Worm (Caenorhabditis elegans) whole organism, late embryonic: ENCODE results near the gene fat-6.
A peak's percentile ranks its signal among the peaks of the same experiment; 100 is the strongest.

ENCODE experiments used
- K09A11.1 ChIP-seq: sonication (generic microtip); optimal IDR thresholded peaks from 2 replicates; lab custom pipeline; 2017; ENCODE audit warnings: antibody characterized with exemption, mild to moderate bottlenecking, missing genetic modification characterization, missing compliant biosample characterization; ENCODE audit not compliant: insufficient read depth
- ceh-18 ChIP-seq: sonication (generic microtip); optimal IDR thresholded peaks from 2 replicates; lab custom pipeline; 2016; ENCODE audit warnings: missing genetic modification characterization, missing compliant biosample characterization
- ceh-30 ChIP-seq: fragments of 150-350 bp; optimal IDR thresholded peaks from 2 replicates; lab custom pipeline; 2014; ENCODE audit warnings: missing biosample characterization, missing genetic modification characterization
- ceh-45 ChIP-seq: fragments of 200-800 bp; sonication (Bioruptor generic); IDR thresholded peaks from 2 replicates; pipeline ENCODE4 v1.3.6; 2022; ENCODE audit warnings: missing genetic modification reagents, missing genetic modification characterization, missing compliant biosample characterization
- ceh-9 ChIP-seq: sonication (generic microtip); optimal IDR thresholded peaks from 2 replicates; lab custom pipeline; 2016; ENCODE audit warnings: mild to moderate bottlenecking, missing genetic modification characterization, inconsistent platforms, missing compliant biosample characterization
- elt-2 ChIP-seq: sonication (generic microtip); optimal IDR thresholded peaks from 2 replicates; lab custom pipeline; 2016; ENCODE audit warnings: missing genetic modification reagents, missing genetic modification characterization, missing compliant biosample characterization
- fkh-10 ChIP-seq: fragments of 150-350 bp; optimal IDR thresholded peaks from 2 replicates; lab custom pipeline; 2014; ENCODE audit warnings: missing biosample characterization, missing genetic modification reagents, missing genetic modification characterization
- fkh-6 ChIP-seq: sonication (generic microtip); optimal IDR thresholded peaks from 2 replicates; lab custom pipeline; 2016; ENCODE audit warnings: missing genetic modification characterization, missing compliant biosample characterization
- hlh-30 ChIP-seq: sonication (generic microtip); optimal IDR thresholded peaks from 2 replicates; lab custom pipeline; 2017; ENCODE audit warnings: antibody characterized with exemption, missing genetic modification characterization, missing compliant biosample characterization; ENCODE audit not compliant: insufficient read depth
- lim-6 ChIP-seq: sonication (generic microtip); optimal IDR thresholded peaks from 2 replicates; lab custom pipeline; 2016; ENCODE audit warnings: missing genetic modification characterization, missing compliant biosample characterization
- nfya-1 ChIP-seq: sonication (generic microtip); optimal IDR thresholded peaks from 2 replicates; lab custom pipeline; 2017; ENCODE audit warnings: missing genetic modification characterization, mild to moderate bottlenecking, missing compliant biosample characterization, antibody characterized with exemption, moderate library complexity
- npax-4 ChIP-seq: sonication (generic microtip); optimal IDR thresholded peaks from 2 replicates; lab custom pipeline; 2016; ENCODE audit warnings: missing genetic modification characterization, missing compliant biosample characterization
- odd-2 ChIP-seq: sonication (generic microtip); optimal IDR thresholded peaks from 2 replicates; lab custom pipeline; 2017; ENCODE audit warnings: antibody characterized with exemption, mild to moderate bottlenecking, missing genetic modification characterization, missing compliant biosample characterization
- pag-3 ChIP-seq: sonication (generic microtip); optimal IDR thresholded peaks from 2 replicates; lab custom pipeline; 2016; ENCODE audit warnings: missing compliant biosample characterization, missing genetic modification characterization, borderline replicate concordance
- pax-1 ChIP-seq: fragments of 150-350 bp; optimal IDR thresholded peaks from 2 replicates; lab custom pipeline; 2014; ENCODE audit warnings: missing biosample characterization, missing genetic modification characterization
- pha-4 ChIP-seq: fragments of 150-350 bp; optimal IDR thresholded peaks from 2 replicates; lab custom pipeline; 2018; ENCODE audit warnings: missing biosample characterization, missing genetic modification reagents, missing genetic modification characterization
- pqm-1 ChIP-seq: sonication (generic microtip); optimal IDR thresholded peaks from 2 replicates; lab custom pipeline; 2016; ENCODE audit warnings: missing genetic modification characterization, missing compliant biosample characterization
- rnt-1 ChIP-seq: sonication (generic microtip); optimal IDR thresholded peaks from 2 replicates; lab custom pipeline; 2016; ENCODE audit warnings: missing genetic modification characterization, missing compliant biosample characterization
- sdc-2 ChIP-seq: sonication (generic microtip); optimal IDR thresholded peaks from 2 replicates; lab custom pipeline; 2016; ENCODE audit warnings: missing genotype, missing genetic modification characterization, missing compliant biosample characterization
- syd-9 ChIP-seq: sonication (generic microtip); optimal IDR thresholded peaks from 2 replicates; lab custom pipeline; 2016; ENCODE audit warnings: mild to moderate bottlenecking, missing genetic modification characterization, moderate library complexity, missing compliant biosample characterization
- tbx-7 ChIP-seq: sonication (generic microtip); optimal IDR thresholded peaks from 2 replicates; lab custom pipeline; 2016; ENCODE audit warnings: missing genotype, missing genetic modification characterization, missing compliant biosample characterization
- unc-42 ChIP-seq: sonication (generic microtip); optimal IDR thresholded peaks from 2 replicates; lab custom pipeline; 2016; ENCODE audit warnings: missing genotype, missing genetic modification characterization, missing compliant biosample characterization
- unc-55 ChIP-seq: sonication (generic microtip); optimal IDR thresholded peaks from 2 replicates; lab custom pipeline; 2017; ENCODE audit warnings: missing biosample characterization, missing genetic modification reagents, missing genetic modification characterization
- unc-86 ChIP-seq: sonication (generic microtip); optimal IDR thresholded peaks from 2 replicates; lab custom pipeline; 2016; ENCODE audit warnings: missing genetic modification characterization, missing compliant biosample characterization
- ztf-16 ChIP-seq: sonication (generic microtip); optimal IDR thresholded peaks from 2 replicates; lab custom pipeline; 2017; ENCODE audit warnings: missing genetic modification characterization, missing compliant biosample characterization

The fat-6 gene

DNA sequence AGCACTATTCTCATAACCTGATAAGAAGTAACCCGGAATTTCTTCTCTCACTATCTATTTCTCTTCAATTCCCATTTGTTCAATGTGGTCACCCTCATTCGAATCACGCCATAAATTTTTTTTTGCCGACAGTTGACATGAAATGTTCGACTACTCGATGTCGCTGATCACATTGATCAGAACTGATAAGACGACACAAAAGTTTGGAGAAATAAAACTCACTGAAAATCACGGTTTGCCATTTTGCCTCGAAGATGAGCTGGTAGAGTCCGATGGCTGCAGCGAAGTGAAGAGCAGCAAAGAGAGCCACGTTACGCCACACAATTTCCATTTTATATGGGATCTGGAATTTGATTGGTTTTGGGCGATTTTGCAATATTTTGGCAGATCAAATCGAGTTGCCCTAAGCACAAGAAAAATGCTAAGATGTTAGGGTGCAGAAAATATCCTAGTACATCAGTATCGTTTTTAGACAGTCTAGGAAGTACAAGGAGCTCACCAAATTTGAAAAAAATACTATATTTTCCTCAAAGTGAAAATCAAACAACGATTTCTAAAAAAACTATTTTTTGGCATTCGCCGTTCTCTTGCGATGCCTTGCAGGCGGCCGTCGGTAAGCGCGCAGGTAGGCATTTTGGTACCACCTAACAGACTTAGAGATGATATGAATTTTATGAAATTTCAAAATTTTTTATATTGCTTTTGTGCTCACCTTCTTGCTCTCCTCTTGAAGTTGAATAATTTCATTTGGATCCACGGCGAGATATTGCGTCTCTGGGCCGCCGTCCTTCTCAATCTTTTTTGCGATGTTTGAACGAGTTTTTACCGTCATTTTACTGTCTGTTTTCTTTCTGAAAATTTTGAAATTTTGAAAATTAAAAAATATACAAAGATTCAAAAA is at the start of gene fat-6:
TSS of gene fat-6 (minus strand) at position 851 of the 901 bp plus-strand sequence.
- TF ChIP-seq elt-2 (tag; lab: Kevin White, UChicago) (peak; percentile 31), fkh-10 (GFP tag; lab: Kevin White, UChicago) (no peak), rnt-1 (no peak), fkh-6 (no peak), tbx-7 (no peak), npax-4 (tag; lab: Kevin White, UChicago) (no peak)

DNA sequence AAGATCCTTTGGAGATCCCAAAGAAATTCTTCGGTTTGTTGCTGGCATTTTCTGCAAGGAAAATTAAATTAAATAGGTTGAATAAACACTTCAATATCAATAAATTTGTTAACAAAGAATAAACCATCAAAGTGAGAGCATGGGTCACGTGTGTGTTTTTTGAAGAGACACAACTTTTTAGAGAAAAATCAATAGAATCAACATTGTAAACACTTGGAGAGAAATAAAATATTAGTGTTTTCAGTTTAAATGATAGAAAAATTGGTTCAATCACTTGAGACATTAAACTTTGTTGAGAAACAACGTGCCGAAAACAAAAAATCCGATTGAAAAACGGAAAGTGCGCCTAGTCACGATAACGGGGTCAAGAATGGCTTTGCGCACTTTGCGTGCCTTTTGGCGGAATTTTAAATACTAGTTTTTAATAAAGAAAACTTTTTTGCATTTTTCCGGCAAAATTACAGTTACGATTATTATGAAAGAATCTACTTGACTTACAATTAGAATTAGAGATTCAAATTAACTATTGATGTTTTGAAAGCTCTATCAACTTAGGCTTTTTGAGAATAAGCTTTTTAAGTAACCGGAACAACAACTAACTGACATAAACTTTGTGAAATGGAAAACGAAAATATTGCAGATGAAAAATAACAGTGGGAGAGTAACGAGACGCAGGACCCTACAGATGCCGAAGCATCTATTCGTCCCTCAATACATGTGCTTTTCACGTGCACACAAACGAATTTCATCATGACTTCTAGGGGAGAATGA is 46.2 kb upstream of the fat-6 start, which contains the start of gene ZK829.7:
TSS of gene ZK829.7 (minus strand) at position 51 of the 771 bp plus-strand sequence.
- TF ChIP-seq hlh-30 (tag; lab: Kevin White, UChicago) (peak; percentile 16), pqm-1 (no peak), unc-42 (tag; lab: Kevin White, UChicago) (peak; percentile 20), pax-1 (tag; lab: Kevin White, UChicago) (peak; percentile 41), ceh-30 (tag; lab: Kevin White, UChicago) (peak; percentile 34), nfya-1 (tag; lab: Kevin White, UChicago) (peak; percentile 24), unc-55 (peak; percentile 7), syd-9 (tag; lab: Kevin White, UChicago) (no peak)

DNA sequence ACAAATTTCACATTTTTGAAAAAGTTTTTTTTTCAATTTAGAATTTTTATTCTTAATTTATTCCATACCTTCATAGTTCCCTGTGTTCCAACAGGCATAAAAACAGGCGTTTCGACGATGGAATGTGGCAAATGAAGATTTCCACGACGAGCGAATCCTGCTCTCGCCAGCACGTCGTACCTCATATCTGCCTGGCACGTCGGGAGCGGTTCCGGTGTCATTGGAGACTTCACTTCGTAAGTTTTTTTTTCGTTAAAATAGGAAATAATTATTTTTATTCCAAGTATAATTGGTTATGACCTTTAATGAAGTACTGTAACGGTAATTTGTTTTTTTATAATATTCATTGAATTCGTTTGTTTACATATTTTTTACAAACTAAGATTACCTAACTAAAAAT is 44.1 kb upstream of the fat-6 start, which contains the start of gene tgt-1:
TSS of gene tgt-1 (minus strand) at position 232 of the 400 bp plus-strand sequence.
- TF ChIP-seq K09A11.1 (tag; lab: Kevin White, UChicago) (no peak), sdc-2 (tag; lab: Kevin White, UChicago) (no peak), ceh-9 (tag; lab: Kevin White, UChicago) (no peak), odd-2 (tag; lab: Kevin White, UChicago) (no peak), ceh-45 (GFP tag; lab: Robert Waterston, UW) (no peak), elt-2 (tag; lab: Kevin White, UChicago) (no peak)

DNA sequence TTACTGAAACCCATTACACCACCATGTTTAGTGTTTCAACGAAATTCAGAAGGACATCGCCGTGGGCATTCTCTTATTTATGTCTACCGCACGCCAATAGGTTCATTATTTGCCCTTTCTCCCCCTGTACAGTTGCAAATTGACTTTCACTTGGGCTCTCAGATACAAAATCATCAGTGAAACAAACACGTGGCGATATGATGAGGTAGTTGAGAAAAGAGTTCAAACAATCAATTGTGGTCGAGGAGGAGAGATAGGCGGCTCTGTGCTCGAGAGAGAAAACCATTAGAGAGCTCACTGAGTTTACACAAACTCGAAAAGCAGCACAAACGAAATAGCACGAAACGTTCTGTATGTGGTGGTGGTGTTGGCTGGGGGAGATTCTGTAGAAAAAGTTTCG is 41.6 kb upstream of the fat-6 start:
- TF ChIP-seq pha-4 = no peak
- TF ChIP-seq ceh-18 (tag; lab: Kevin White, UChicago) = peak; percentile 4

DNA sequence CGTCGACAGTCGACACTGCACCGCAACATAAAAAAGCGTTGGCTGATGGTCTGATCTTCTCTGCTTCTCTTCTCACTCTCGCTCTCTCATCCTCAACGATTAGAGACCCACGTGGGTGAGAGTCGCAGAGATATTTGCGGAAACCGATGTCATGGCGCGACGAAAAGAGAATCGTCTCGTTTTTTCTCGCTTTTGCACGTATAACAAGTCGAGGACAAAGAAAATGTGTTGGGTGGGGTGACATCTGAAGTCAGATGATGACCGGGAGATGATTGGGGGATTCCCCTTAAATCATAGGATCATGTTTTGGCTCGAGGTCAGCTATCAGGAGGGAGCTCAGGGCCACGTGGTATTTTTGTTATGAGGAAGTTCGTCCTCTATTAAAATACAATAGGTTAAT is 40.9 kb upstream of the fat-6 start:
- TF ChIP-seq ztf-16 (tag; lab: Kevin White, UChicago) (no peak), ceh-18 (tag; lab: Kevin White, UChicago) (peak; percentile 85), nfya-1 (tag; lab: Kevin White, UChicago) (no peak), pqm-1 (peak; percentile 50), hlh-30 (tag; lab: Kevin White, UChicago) (peak; percentile 68), pag-3 (no peak), lim-6 (tag; lab: Kevin White, UChicago) (no peak), unc-86 (tag; lab: Kevin White, UChicago) (no peak), unc-55 (peak; percentile 37)

DNA sequence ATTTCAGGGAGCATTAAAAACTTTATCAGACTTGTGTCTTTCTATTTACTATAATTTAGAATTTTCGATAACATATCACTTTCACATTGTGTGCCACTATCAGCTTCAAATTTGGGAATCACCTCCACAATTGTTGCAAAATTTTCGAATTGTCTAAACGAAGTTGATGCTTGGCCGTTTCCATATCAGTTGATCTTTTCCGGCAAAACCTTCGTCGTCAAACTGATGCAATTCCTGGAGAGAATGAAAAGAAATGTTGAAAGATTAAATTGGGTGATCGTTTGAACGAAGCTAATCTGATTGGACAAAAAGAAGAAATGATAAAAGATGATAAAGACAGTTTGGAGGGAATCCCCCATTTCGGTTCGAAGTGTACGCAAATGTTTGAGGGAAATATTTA is 40.1 kb upstream of the fat-6 start:
- no peak for TF ChIP-seq ztf-16 (tag; lab: Kevin White, UChicago)
